Worm (Caenorhabditis elegans) whole organism, late embryonic: Measurements from ENCODE around the gene lag-2.

Experiments used
- ama-1 ChIP-seq: fragments of 150-350 bp; optimal IDR thresholded peaks from 2 replicates; lab custom pipeline; 2014
- ceh-18 ChIP-seq: sonication (generic microtip); optimal IDR thresholded peaks from 2 replicates; lab custom pipeline; 2016; ENCODE audit warnings: missing genetic modification characterization, missing compliant biosample characterization
- dmd-4 ChIP-seq: sonication (generic microtip); optimal IDR thresholded peaks from 2 replicates; lab custom pipeline; 2016; ENCODE audit warnings: borderline replicate concordance, missing genetic modification characterization, missing compliant biosample characterization
- dve-1 ChIP-seq: sonication (generic microtip); optimal IDR thresholded peaks from 2 replicates; lab custom pipeline; 2017; ENCODE audit warnings: antibody characterized with exemption, mild to moderate bottlenecking, missing genetic modification characterization, missing compliant biosample characterization
- elt-2 ChIP-seq: sonication (generic microtip); optimal IDR thresholded peaks from 2 replicates; lab custom pipeline; 2016; ENCODE audit warnings: missing genetic modification reagents, missing genetic modification characterization, missing compliant biosample characterization
- hlh-8 ChIP-seq: sonication (generic microtip); optimal IDR thresholded peaks from 2 replicates; lab custom pipeline; 2016; ENCODE audit warnings: missing genotype, missing genetic modification characterization, missing compliant biosample characterization
- sox-4 ChIP-seq: sonication (generic microtip); optimal IDR thresholded peaks from 2 replicates; lab custom pipeline; 2017; ENCODE audit warnings: mild to moderate bottlenecking, missing genetic modification characterization, inconsistent platforms, missing compliant biosample characterization

- TF ChIP-seq hlh-8 (tag; lab: Kevin White, UChicago) (no peak), ama-1 (no peak), dve-1 (tag; lab: Kevin White, UChicago) (no peak), elt-2 (no peak), dmd-4 (tag; lab: Kevin White, UChicago) (no peak), ceh-18 (no peak), sox-4 (tag; lab: Kevin White, UChicago) (no peak)
Measured at ce11 chrV:3144494-3144893, 43.6 kb upstream of the lag-2 start, which contains the start of gene srab-10.
